Worm (Caenorhabditis elegans) whole organism, L4/young adult: ENCODE measurements around the gene Y46G5A.8.

Source experiments
- W03F9.2 ChIP-seq: fragments of 150-350 bp; optimal IDR thresholded peaks from 2 replicates; lab custom pipeline; 2014; ENCODE audit warnings: missing biosample characterization, missing genetic modification characterization
- dao-5 ChIP-seq: sonication (generic microtip); optimal IDR thresholded peaks from 2 replicates; lab custom pipeline; 2016; ENCODE audit warnings: missing genotype, missing genetic modification characterization, moderate library complexity, missing compliant biosample characterization

- TF ChIP-seq dao-5 (tag; lab: Kevin White, UChicago) (no peak), W03F9.2 (tag; lab: Kevin White, UChicago) (no peak)
Measured at ce11 chrII:12798814-12799213, 42.7 kb downstream of the Y46G5A.8 start.
